Fruit fly (Drosophila melanogaster): ENCODE data around the gene elg1.
A peak's percentile ranks its signal among the peaks of the same experiment; 100 is the strongest.

elg1 gene

DNA sequence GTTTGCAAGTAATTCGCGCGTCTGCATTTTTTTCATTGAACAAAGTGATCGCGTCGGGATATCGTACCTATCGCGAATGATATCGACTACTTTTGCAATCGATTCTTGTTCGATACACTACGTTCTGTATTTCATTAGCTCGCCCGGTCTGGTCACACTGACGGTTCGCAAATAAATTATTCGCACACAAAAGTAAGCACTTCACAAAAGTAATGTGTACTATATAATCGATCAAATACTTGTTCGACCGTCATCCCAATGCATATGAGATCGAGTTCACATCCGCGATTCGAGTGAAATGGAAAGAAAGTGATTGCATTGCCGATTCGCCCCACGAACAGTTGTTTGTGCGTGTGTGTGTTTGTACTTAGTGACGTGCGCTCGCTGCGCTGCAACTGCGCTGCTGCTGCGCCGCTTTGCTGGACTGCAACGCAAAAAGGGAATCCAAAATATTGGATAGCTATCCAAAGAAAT lies 41.5 kb upstream of the elg1 start, which contains the start of the genes CG5235 and ClC-c (continued):
- peak; percentile 32 for TF ChIP-seq Ets97D (GFP tag; optimal IDR thresholded peaks at IDR 0.05)
- TF ChIP-seq Atf6 (GFP tag; IDR thresholded peaks at IDR 0.05), result 0 out of 2 replicates have a peak, but pooled peaks have one; percentile 34
- peak; percentile 90 for TF ChIP-seq CG34224 (GFP tag; IDR thresholded peaks at IDR 0.05; ENCODE audit: partially characterized antibody)
- no peak for TF ChIP-seq CG8359 (GFP tag; optimal IDR thresholded peaks at IDR 0.05; ENCODE audit: borderline replicate concordance)
- TF ChIP-seq tio (GFP tag; optimal IDR thresholded peaks at IDR 0.05), result no peak
- TF ChIP-seq CG15479 (GFP tag; optimal IDR thresholded peaks at IDR 0.05), result no peak
- no peak for TF ChIP-seq CG6854 (GFP tag; optimal IDR thresholded peaks at IDR 0.05)
- TF ChIP-seq nerfin-2 (GFP tag; IDR thresholded peaks at IDR 0.05; ENCODE audit: partially characterized antibody), result peak; percentile 81
- TF ChIP-seq fd102C (GFP tag; optimal IDR thresholded peaks at IDR 0.05), result no peak
- TF ChIP-seq kay (GFP tag; optimal IDR thresholded peaks at IDR 0.05), result no peak
- TF ChIP-seq hbn (GFP tag; IDR thresholded peaks at IDR 0.05; ENCODE audit: partially characterized antibody), result peak; percentile 77
- TF ChIP-seq wdn (GFP tag; IDR thresholded peaks at IDR 0.05), result no peak
- peak; percentile 7; the same call in 1 of the 3 replicates for TF ChIP-seq row (GFP tag; IDR thresholded peaks at IDR 0.05)
- peak; percentile 14 for TF ChIP-seq Lhr (GFP tag; optimal IDR thresholded peaks at IDR 0.05)
- TF ChIP-seq Sry-β (GFP tag; optimal IDR thresholded peaks at IDR 0.05), result no peak
- peak; percentile 45 for TF ChIP-seq CG34376 (GFP tag; optimal IDR thresholded peaks at IDR 0.05)
- peak; percentile 72 for TF ChIP-seq CG14860 (GFP tag; IDR thresholded peaks at IDR 0.05; ENCODE audit: partially characterized antibody)
- TF ChIP-seq ara (GFP tag; IDR thresholded peaks at IDR 0.05), result no peak
- no peak for TF ChIP-seq CG17612 (GFP tag; IDR thresholded peaks at IDR 0.05)
- peak; percentile 55 for TF ChIP-seq Sin3A (optimal IDR thresholded peaks at IDR 0.05)
- TF ChIP-seq CG13123 (GFP tag; optimal IDR thresholded peaks at IDR 0.05), result no peak
- peak; percentile 21; the same call in 1 of the 2 replicates for TF ChIP-seq CG42726 (GFP tag; IDR thresholded peaks at IDR 0.05; ENCODE audit: partially characterized antibody)
- no peak for TF ChIP-seq crol (GFP tag; IDR thresholded peaks at IDR 0.05)
- no peak for TF ChIP-seq Sox102F (GFP tag; optimal IDR thresholded peaks at IDR 0.05)
- peak; percentile 37 for TF ChIP-seq CG13624 (GFP tag; optimal IDR thresholded peaks at IDR 0.05)
- peak; percentile 96 for TF ChIP-seq MESR4 (GFP tag; optimal IDR thresholded peaks at IDR 0.05)
- no peak for TF ChIP-seq ssp (GFP tag; IDR thresholded peaks at IDR 0.05)
- no peak for TF ChIP-seq CG1529 (GFP tag; optimal IDR thresholded peaks at IDR 0.05)
- TF ChIP-seq gcm (GFP tag; optimal IDR thresholded peaks at IDR 0.05), result no peak
- TF ChIP-seq Fer1 (GFP tag; optimal IDR thresholded peaks at IDR 0.05), result peak; percentile 38
- TF ChIP-seq CG10274 (GFP tag; optimal IDR thresholded peaks at IDR 0.05), result no peak
- no peak for TF ChIP-seq corto (GFP tag; optimal IDR thresholded peaks at IDR 0.05)
- peak; percentile 51 for TF ChIP-seq CHES-1-like (GFP tag; optimal IDR thresholded peaks at IDR 0.05)
- TF ChIP-seq nau (GFP tag; optimal IDR thresholded peaks at IDR 0.05), result no peak
- no peak for TF ChIP-seq psq (GFP tag; optimal IDR thresholded peaks at IDR 0.05)
- no peak for TF ChIP-seq eyg (GFP tag; optimal IDR thresholded peaks at IDR 0.05)
- peak; percentile 74 for TF ChIP-seq sna (GFP tag; IDR thresholded peaks at IDR 0.05; ENCODE audit: partially characterized antibody)
- peak; percentile 25 for TF ChIP-seq gro (GFP tag; optimal IDR thresholded peaks at IDR 0.05)
- no peak for TF ChIP-seq CG17802 (tag; optimal IDR thresholded peaks at IDR 0.05)
- TF ChIP-seq CG3847 (GFP tag; IDR thresholded peaks at IDR 0.05), result 0 out of 2 replicates have a peak, but pooled peaks have one; percentile 12
- peak; percentile 74 for TF ChIP-seq vnd (GFP tag; IDR thresholded peaks at IDR 0.05; ENCODE audit: partially characterized antibody)
- peak; percentile 94 for TF ChIP-seq Dref (GFP tag; IDR thresholded peaks at IDR 0.05)
- TF ChIP-seq prd (optimal IDR thresholded peaks at IDR 0.05), result no peak
- no peak for TF ChIP-seq prd (GFP tag; IDR thresholded peaks at IDR 0.05)
- no peak for TF ChIP-seq kah (GFP tag; optimal IDR thresholded peaks at IDR 0.05)
- peak; percentile 88 for TF ChIP-seq CG13287 (GFP tag; IDR thresholded peaks at IDR 0.05; ENCODE audit: partially characterized antibody)
- TF ChIP-seq CG3163 (GFP tag; optimal IDR thresholded peaks at IDR 0.05), result no peak
- TF ChIP-seq Ptx1 (GFP tag; IDR thresholded peaks at IDR 0.05), result no peak
- no peak for TF ChIP-seq CG12942 (GFP tag; optimal IDR thresholded peaks at IDR 0.05)
- no peak for TF ChIP-seq tgo (GFP tag; IDR thresholded peaks at IDR 0.05)
- no peak for TF ChIP-seq pfk (GFP tag; optimal IDR thresholded peaks at IDR 0.05)
